Worm (Caenorhabditis elegans) whole organism, young adult: ENCODE measurements around the gene F13C5.2.

ENCODE experiments used
- C06A6.2 ChIP-seq: fragments of 200-800 bp; sonication (Bioruptor generic); conservative IDR thresholded peaks from 2 replicates; pipeline ENCODE4 v1.3.6; 2022; ENCODE audit warnings: missing genetic modification characterization, missing compliant biosample characterization
- F23B12.7 ChIP-seq: sonication (generic microtip); optimal IDR thresholded peaks from 2 replicates; lab custom pipeline; 2017; ENCODE audit warnings: missing genetic modification characterization, mild to moderate bottlenecking, missing compliant biosample characterization, antibody characterized with exemption, moderate library complexity; ENCODE audit not compliant: insufficient read depth
- F37B4.10 ChIP-seq: fragments of 200-800 bp; sonication (Bioruptor generic); IDR thresholded peaks from 2 replicates; pipeline ENCODE4 v1.3.6; 2022; ENCODE audit warnings: missing genetic modification characterization, missing compliant biosample characterization
- F49E8.2 ChIP-seq: sonication (generic microtip); optimal IDR thresholded peaks from 3 replicates; lab custom pipeline; 2017; ENCODE audit warnings: missing genetic modification characterization, mild to moderate bottlenecking, missing compliant biosample characterization, antibody characterized with exemption, moderate library complexity; ENCODE audit not compliant: insufficient read depth
- F55B11.4 ChIP-seq: sonication (generic microtip); optimal IDR thresholded peaks from 2 replicates; lab custom pipeline; 2016; ENCODE audit warnings: missing compliant biosample characterization, missing genetic modification characterization, borderline replicate concordance; ENCODE audit not compliant: insufficient read depth
- F57A8.1 ChIP-seq: fragments of 200-800 bp; sonication (Bioruptor generic); optimal IDR thresholded peaks from 2 replicates; lab custom pipeline; 2018; ENCODE audit warnings: mild to moderate bottlenecking, missing genetic modification characterization, moderate library complexity, missing compliant biosample characterization
- F57C9.4 ChIP-seq: sonication (generic microtip); optimal IDR thresholded peaks from 2 replicates; lab custom pipeline; 2017; ENCODE audit warnings: mild to moderate bottlenecking, missing genetic modification characterization, missing compliant biosample characterization
- T07F8.4 ChIP-seq: sonication (generic microtip); optimal IDR thresholded peaks from 2 replicates; lab custom pipeline; 2016; ENCODE audit warnings: mild to moderate bottlenecking, missing genetic modification characterization, moderate library complexity, missing compliant biosample characterization
- Y53G8AR.9 ChIP-seq: fragments of 200-800 bp; sonication (Bioruptor generic); conservative IDR thresholded peaks from 2 replicates; pipeline ENCODE4 v1.3.6; 2022; ENCODE audit warnings: missing genetic modification reagents, missing genetic modification characterization, missing compliant biosample characterization
- Y95B8A.8 ChIP-seq: fragments of 200-800 bp; sonication (Bioruptor generic); IDR thresholded peaks from 2 replicates; pipeline ENCODE4 v1.3.6; 2022; ENCODE audit warnings: missing genetic modification reagents, missing genetic modification characterization, missing compliant biosample characterization
- aptf-2 ChIP-seq: fragments of 200-800 bp; sonication (Bioruptor generic); conservative IDR thresholded peaks from 2 replicates; pipeline ENCODE4 v1.3.6; 2022; ENCODE audit warnings: missing genetic modification reagents, missing genetic modification characterization, missing compliant biosample characterization
- attf-3 ChIP-seq: fragments of 200-800 bp; sonication (Bioruptor generic); conservative IDR thresholded peaks from 2 replicates; pipeline ENCODE4 v1.3.6; 2022; ENCODE audit warnings: missing genetic modification reagents, missing genetic modification characterization, missing compliant biosample characterization
- attf-6 ChIP-seq: fragments of 200-800 bp; sonication (Bioruptor generic); IDR thresholded peaks from 2 replicates; pipeline ENCODE4 v1.3.6; 2022; ENCODE audit warnings: missing genetic modification reagents, missing genetic modification characterization, missing compliant biosample characterization
- bed-2 ChIP-seq: fragments of 200-800 bp; sonication (Bioruptor generic); IDR thresholded peaks from 2 replicates; pipeline ENCODE4 v1.3.6; 2022; ENCODE audit warnings: missing genetic modification reagents, missing genetic modification characterization, missing compliant biosample characterization
- ceh-100 ChIP-seq: fragments of 200-800 bp; sonication (Bioruptor generic); IDR thresholded peaks from 2 replicates; pipeline ENCODE4 v1.3.6; 2022; ENCODE audit warnings: missing genetic modification reagents, missing genetic modification characterization, missing compliant biosample characterization
- ceh-27 ChIP-seq: fragments of 200-800 bp; sonication (Bioruptor generic); optimal IDR thresholded peaks from 2 replicates; lab custom pipeline; 2018; ENCODE audit warnings: mild to moderate bottlenecking, missing genetic modification characterization, moderate library complexity, missing compliant biosample characterization
- ceh-58 ChIP-seq: fragments of 200-800 bp; sonication (Bioruptor generic); IDR thresholded peaks from 2 replicates; pipeline ENCODE4 v1.3.6; 2022; ENCODE audit warnings: missing genetic modification characterization, missing compliant biosample characterization
- ceh-79 ChIP-seq: sonication (generic microtip); optimal IDR thresholded peaks from 2 replicates; lab custom pipeline; 2017; ENCODE audit warnings: mild to moderate bottlenecking, missing genetic modification characterization, missing compliant biosample characterization
- ceh-91 ChIP-seq: fragments of 200-800 bp; sonication (Bioruptor generic); IDR thresholded peaks from 2 replicates; pipeline ENCODE4 v1.3.6; 2022; ENCODE audit warnings: missing genetic modification reagents, missing genetic modification characterization, missing compliant biosample characterization
- dox-1 ChIP-seq: fragments of 200-800 bp; sonication (Bioruptor generic); IDR thresholded peaks from 2 replicates; pipeline ENCODE4 v1.3.6; 2022; ENCODE audit warnings: missing genetic modification reagents, missing genetic modification characterization, missing compliant biosample characterization
- dpff-1 ChIP-seq: sonication (generic microtip); optimal IDR thresholded peaks from 2 replicates; lab custom pipeline; 2017; ENCODE audit warnings: mild to moderate bottlenecking, missing genetic modification characterization, missing compliant biosample characterization
- dpl-1 ChIP-seq: fragments of 150-350 bp; optimal IDR thresholded peaks from 2 replicates; lab custom pipeline; 2014; ENCODE audit warnings: missing biosample characterization, missing genetic modification reagents, missing genetic modification characterization
- ets-4 ChIP-seq: fragments of 200-800 bp; sonication (Bioruptor generic); optimal IDR thresholded peaks from 2 replicates; lab custom pipeline; 2018; ENCODE audit warnings: mild to moderate bottlenecking, missing genetic modification characterization, missing compliant biosample characterization
- gei-17 ChIP-seq: fragments of 200-800 bp; sonication (Bioruptor generic); optimal IDR thresholded peaks from 2 replicates; lab custom pipeline; 2018; ENCODE audit warnings: mild to moderate bottlenecking, missing genetic modification characterization, missing compliant biosample characterization
- hlh-12 ChIP-seq: sonication (generic microtip); optimal IDR thresholded peaks from 2 replicates; lab custom pipeline; 2016; ENCODE audit warnings: missing genetic modification characterization, missing compliant biosample characterization
- lag-1 ChIP-seq: fragments of 200-800 bp; sonication (Bioruptor generic); IDR thresholded peaks from 2 replicates; pipeline ENCODE4 v1.3.6; 2022; ENCODE audit warnings: missing genetic modification reagents, missing genetic modification characterization, missing compliant biosample characterization
- lin-40 ChIP-seq: sonication (generic microtip); optimal IDR thresholded peaks from 2 replicates; lab custom pipeline; 2016; ENCODE audit warnings: missing genetic modification characterization, mild to moderate bottlenecking, missing compliant biosample characterization, missing genotype, missing genetic modification reagents
- lir-1 ChIP-seq: fragments of 200-800 bp; sonication (Bioruptor generic); conservative IDR thresholded peaks from 2 replicates; pipeline ENCODE4 v1.3.6; 2022; ENCODE audit warnings: missing genetic modification reagents, missing genetic modification characterization, missing compliant biosample characterization
- lsl-1 ChIP-seq: fragments of 200-800 bp; sonication (Bioruptor generic); optimal IDR thresholded peaks from 2 replicates; lab custom pipeline; 2018; ENCODE audit warnings: mild to moderate bottlenecking, missing genetic modification characterization, moderate library complexity, missing compliant biosample characterization
- madf-10 ChIP-seq: sonication (generic microtip); optimal IDR thresholded peaks from 2 replicates; lab custom pipeline; 2016; ENCODE audit warnings: mild to moderate bottlenecking, missing genetic modification characterization, missing compliant biosample characterization
- mcd-1 ChIP-seq: fragments of 200-800 bp; sonication (Bioruptor generic); IDR thresholded peaks from 2 replicates; pipeline ENCODE4 v1.3.6; 2022; ENCODE audit warnings: missing genetic modification reagents, missing genetic modification characterization, missing compliant biosample characterization
- mes-4 ChIP-seq: sonication (generic microtip); optimal IDR thresholded peaks from 2 replicates; lab custom pipeline; 2016; ENCODE audit warnings: missing genotype, missing genetic modification characterization, missing compliant biosample characterization
- nfyb-1 ChIP-seq: fragments of 200-800 bp; sonication (Bioruptor generic); IDR thresholded peaks from 2 replicates; pipeline ENCODE4 v1.3.6; 2022; ENCODE audit warnings: missing genetic modification reagents, missing genetic modification characterization, missing compliant biosample characterization
- rcor-1 ChIP-seq: fragments of 200-800 bp; sonication (Bioruptor generic); IDR thresholded peaks from 2 replicates; pipeline ENCODE4 v1.3.6; 2022; ENCODE audit warnings: missing genetic modification reagents, missing genetic modification characterization, missing compliant biosample characterization
- rec-8 ChIP-seq, 2 experiments: sonication (generic microtip); optimal IDR thresholded peaks; 2 replicates each; lab custom pipeline; 2016; ENCODE audit warnings: mild to moderate bottlenecking in 2 of 2, missing genetic modification characterization in 2 of 2, missing genetic modification reagents in 2 of 2, missing genotype in 2 of 2, missing biosample characterization in 1 of 2, missing compliant biosample characterization in 1 of 2, moderate library complexity in 1 of 2
- rpc-1 ChIP-seq, 2 experiments: fragments of 150-350 bp in 1 of 2; sonication (generic microtip) in 1 of 2; optimal IDR thresholded peaks; 2 replicates each; lab custom pipeline; 2014 to 2018; ENCODE audit warnings: missing biosample characterization in 1 of 2, missing genetic modification characterization in 1 of 2, missing genetic modification reagents in 1 of 2, missing genotype in 1 of 2
- snpc-3.4 ChIP-seq: sonication (generic microtip); optimal IDR thresholded peaks from 2 replicates; lab custom pipeline; 2017; ENCODE audit warnings: missing genetic modification characterization, mild to moderate bottlenecking, missing compliant biosample characterization, antibody characterized with exemption, moderate library complexity, missing genotype, missing genetic modification reagents
- somi-1 ChIP-seq: fragments of 200-800 bp; sonication (Bioruptor generic); optimal IDR thresholded peaks from 2 replicates; lab custom pipeline; 2018; ENCODE audit warnings: mild to moderate bottlenecking, missing genetic modification characterization, missing compliant biosample characterization
- tbp1 ChIP-seq: fragments of 200-800 bp; sonication (Bioruptor generic); optimal IDR thresholded peaks from 2 replicates; lab custom pipeline; 2018; ENCODE audit warnings: mild to moderate bottlenecking, missing genetic modification characterization, missing compliant biosample characterization
- ztf-22 ChIP-seq: fragments of 200-800 bp; sonication (Bioruptor generic); optimal IDR thresholded peaks from 2 replicates; lab custom pipeline; 2018; ENCODE audit warnings: mild to moderate bottlenecking, missing genetic modification characterization, moderate library complexity, missing compliant biosample characterization

F13C5.2 gene

DNA sequence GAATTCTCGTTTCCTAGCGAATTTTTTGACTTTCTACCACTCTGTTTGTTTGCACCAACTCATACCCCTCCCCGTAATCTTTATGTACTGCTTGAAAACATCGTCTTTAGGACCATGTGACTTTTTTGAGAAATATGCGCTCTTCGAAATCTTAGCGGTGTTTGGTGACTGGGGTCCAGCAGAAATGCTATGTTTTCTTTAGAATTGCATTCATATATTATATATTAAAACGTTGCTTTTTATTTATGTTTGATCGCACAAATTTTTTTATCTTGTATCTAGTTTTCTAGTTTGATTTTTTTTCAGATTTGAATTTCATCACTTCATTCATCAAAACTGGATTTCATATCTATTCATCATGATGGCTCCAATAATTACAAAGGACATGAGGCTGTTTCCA lies 8.1 kb downstream of the F13C5.2 start, which contains the start of gene F13C5.1:
F13C5.1 (plus strand) TSS at position 301 of the 400 bp plus-strand sequence.
- TF ChIP-seq nfyb-1 (0 out of 2 replicates have a peak, but pooled peaks have one; percentile 2), T07F8.4 (tag; lab: Kevin White, UChicago) (no peak)
- TF ChIP-seq, all 124 proteins: peak for 1

DNA sequence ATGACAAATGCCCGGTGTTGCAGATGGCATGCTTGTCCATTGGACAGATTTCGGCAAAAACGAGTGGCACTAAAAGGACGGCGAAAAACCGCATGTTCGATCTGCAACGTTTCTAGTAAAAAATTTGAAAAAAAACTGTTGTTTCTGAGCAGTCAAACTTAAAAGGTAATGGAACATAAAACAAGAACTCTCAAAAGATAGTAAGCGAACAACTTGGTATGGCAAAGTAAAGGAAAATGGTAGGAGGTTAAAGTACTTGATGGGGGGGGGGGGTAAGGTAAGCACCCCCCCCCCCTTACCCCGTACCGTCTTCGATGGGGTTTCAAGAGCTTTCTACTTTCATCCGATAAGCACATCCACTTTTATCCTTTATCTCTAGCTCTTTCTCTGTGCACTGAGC lies 14.6 kb downstream of the F13C5.2 start, which contains the start of gene F13C5.5:
F13C5.5 (minus strand) TSS at position 101 of the 400 bp plus-strand sequence.
- TF ChIP-seq hlh-12 (tag; lab: Kevin White, UChicago) (no peak), rec-8 (tag; optimal IDR thresholded peaks at IDR 0.05; lab: Kevin White, UChicago) (no peak), attf-3 (no peak), lin-40 (tag; lab: Kevin White, UChicago) (no peak), bed-2 (GFP tag; lab: Robert Waterston, UW) (no peak), Y95B8A.8 (no peak), ceh-79 (tag; lab: Kevin White, UChicago) (no peak), F55B11.4 (no peak), F57A8.1 (GFP tag; lab: Kevin White, UChicago) (no peak), aptf-2 (GFP tag; lab: Robert Waterston, UW) (no peak), C06A6.2 (GFP tag; lab: Robert Waterston, UW) (no peak), tbp1 (GFP tag; lab: Kevin White, UChicago) (no peak), rcor-1 (GFP tag; lab: Robert Waterston, UW) (no peak), lir-1 (GFP tag; lab: Robert Waterston, UW) (no peak), ztf-22 (GFP tag; lab: Kevin White, UChicago) (no peak), dpl-1 (no peak), dpff-1 (no peak), lsl-1 (GFP tag; lab: Kevin White, UChicago) (no peak), ceh-58 (GFP tag; lab: Robert Waterston, UW) (no peak), dox-1 (GFP tag; lab: Robert Waterston, UW) (no peak)

DNA sequence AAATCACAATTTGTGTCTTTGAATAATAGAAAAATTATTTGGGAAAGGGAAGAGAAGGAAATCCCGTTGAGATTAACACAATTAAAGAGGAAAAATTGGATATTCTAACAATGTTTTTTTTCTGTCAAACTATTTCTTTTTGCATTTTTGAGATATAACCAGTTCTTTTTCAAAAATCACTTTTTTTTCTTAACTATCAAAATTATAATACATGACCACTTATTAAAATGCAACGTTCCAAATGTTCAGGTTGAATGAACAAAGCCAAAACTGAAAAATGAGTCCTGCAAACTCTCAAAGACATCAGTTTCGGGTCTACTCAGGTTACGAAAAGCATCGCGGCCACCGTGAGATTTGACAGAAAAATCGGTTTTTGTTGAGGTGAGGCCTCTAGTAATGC lies 15.8 kb downstream of the F13C5.2 start:
- TF ChIP-seq madf-10 (tag; lab: Kevin White, UChicago) (no peak), rpc-1 (optimal IDR thresholded peaks at IDR 0.05; lab: Kevin White, UChicago) (no peak), rpc-1 (tag; optimal IDR thresholded peaks at IDR 0.05; lab: Kevin White, UChicago) (no peak), F57A8.1 (GFP tag; lab: Kevin White, UChicago) (no peak), F49E8.2 (tag; lab: Kevin White, UChicago) (no peak), F57C9.4 (tag; lab: Kevin White, UChicago) (no peak), snpc-3.4 (tag; lab: Kevin White, UChicago) (no peak), gei-17 (GFP tag; lab: Kevin White, UChicago) (no peak), ceh-91 (GFP tag; lab: Robert Waterston, UW) (no peak), ceh-100 (GFP tag; lab: Robert Waterston, UW) (no peak), Y53G8AR.9 (GFP tag; lab: Robert Waterston, UW) (no peak), mes-4 (tag; lab: Kevin White, UChicago) (no peak), ets-4 (GFP tag; lab: Kevin White, UChicago) (no peak), F23B12.7 (no peak), attf-6 (no peak), somi-1 (no peak), mcd-1 (GFP tag; lab: Robert Waterston, UW) (no peak), lag-1 (GFP tag; lab: Robert Waterston, UW) (no peak), rec-8 (tag; optimal IDR thresholded peaks at IDR 0.05; lab: Kevin White, UChicago) (no peak), ceh-27 (GFP tag; lab: Kevin White, UChicago) (no peak), F37B4.10 (GFP tag; lab: Robert Waterston, UW) (no peak)
